Worm (Caenorhabditis elegans) whole organism, L4 larva: ENCODE results near the gene C02E7.6.
"Not testable (repeated sequence)": the region's sequence is repeated elsewhere in the genome, so short reads cannot be mapped to it uniquely, and the experiment has no call there.

Experiments used
- ceh-28 ChIP-seq: fragments of 150-350 bp; optimal IDR thresholded peaks from 2 replicates; lab custom pipeline; 2014; ENCODE audit warnings: missing biosample characterization, missing genetic modification reagents, missing genetic modification characterization
- dpl-1 ChIP-seq: fragments of 150-350 bp; optimal IDR thresholded peaks from 2 replicates; lab custom pipeline; 2014; ENCODE audit warnings: missing biosample characterization, missing genetic modification reagents, missing genetic modification characterization
- hif-1 ChIP-seq, 2 experiments: sonication (generic microtip); optimal IDR thresholded peaks; 2 replicates each; lab custom pipeline; 2016 to 2017; ENCODE audit warnings: missing compliant biosample characterization in 2 of 2, missing genetic modification characterization in 2 of 2, missing genetic modification reagents in 2 of 2, missing genotype in 2 of 2, mild to moderate bottlenecking in 1 of 2
- hlh-30 ChIP-seq: sonication (generic microtip); optimal IDR thresholded peaks from 2 replicates; lab custom pipeline; 2017; ENCODE audit warnings: antibody characterized with exemption, mild to moderate bottlenecking, missing genetic modification characterization, missing compliant biosample characterization; ENCODE audit not compliant: insufficient read depth
- pha-4 ChIP-seq, 2 experiments: fragments of 150-350 bp in 1 of 2; fragments of 200-800 bp in 1 of 2; sonication (Bioruptor generic) in 1 of 2; IDR thresholded peaks in 1 of 2; optimal IDR thresholded peaks in 1 of 2; 2 replicates each; pipeline versions ENCODE4 v1.3.6 to Lab custom; 2014 to 2022; ENCODE audit warnings: missing genetic modification characterization in 2 of 2, missing genetic modification reagents in 2 of 2, missing biosample characterization in 1 of 2, missing compliant biosample characterization in 1 of 2
- skn-1 ChIP-seq: fragments of 150-350 bp; optimal IDR thresholded peaks from 2 replicates; lab custom pipeline; 2014; ENCODE audit warnings: missing biosample characterization, missing genetic modification characterization
- spr-3 ChIP-seq: fragments of 200-800 bp; sonication (Bioruptor generic); optimal IDR thresholded peaks from 2 replicates; lab custom pipeline; 2018; ENCODE audit warnings: mild to moderate bottlenecking, missing genetic modification characterization, missing compliant biosample characterization
- zag-1 ChIP-seq: fragments of 150-350 bp; optimal IDR thresholded peaks from 2 replicates; lab custom pipeline; 2014; ENCODE audit warnings: missing biosample characterization, missing genetic modification characterization

- not testable (repeated sequence) for TF ChIP-seq spr-3 (GFP tag; lab: Kevin White, UChicago); skn-1 (tag; lab: Kevin White, UChicago); hlh-30 (tag; lab: Kevin White, UChicago); pha-4 (GFP tag; IDR thresholded peaks at IDR 0.05; lab: Robert Waterston, UW); pha-4 (tag; optimal IDR thresholded peaks at IDR 0.05; lab: Kevin White, UChicago); zag-1; ceh-28; dpl-1 (GFP tag; lab: Kevin White, UChicago); hif-1 (tag; optimal IDR thresholded peaks at IDR 0.05; lab: Kevin White, UChicago)
Observed at ce11 chrV:4900020-4900419, 19.0 kb upstream of the C02E7.6 start, which contains the start of gene ugt-10.
